Worm (Caenorhabditis elegans) whole organism, L4/young adult: ENCODE results near the gene T28H11.8.

ENCODE experiments used
- W03F9.2 ChIP-seq: fragments of 150-350 bp; optimal IDR thresholded peaks from 2 replicates; lab custom pipeline; 2014; ENCODE audit warnings: missing biosample characterization, missing genetic modification characterization
- him-1 ChIP-seq: sonication (generic microtip); optimal IDR thresholded peaks from 2 replicates; lab custom pipeline; 2016; ENCODE audit warnings: missing genotype, missing genetic modification reagents, missing genetic modification characterization, missing compliant biosample characterization

DNA sequence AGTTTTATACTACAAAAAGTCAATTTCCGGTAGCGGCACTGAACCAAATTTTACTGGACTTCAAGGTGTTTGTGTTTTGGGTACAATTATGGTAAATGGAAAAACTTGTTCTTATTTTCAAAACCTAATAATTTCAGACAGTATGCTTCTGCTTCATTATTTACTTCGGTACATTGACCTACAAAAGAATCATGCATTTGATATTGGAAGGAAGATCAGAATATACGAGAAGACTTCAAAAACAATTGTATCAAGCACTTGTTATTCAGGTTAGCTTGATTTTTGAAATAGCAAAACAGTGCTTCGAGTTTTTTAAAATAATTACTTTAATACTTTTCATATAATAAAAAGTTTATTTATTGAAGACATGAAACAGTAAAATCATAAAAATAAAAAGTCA is 27.3 kb downstream of the T28H11.8 start:
- TF ChIP-seq him-1 (tag; lab: Kevin White, UChicago) = no peak
- no peak for TF ChIP-seq W03F9.2 (tag; lab: Kevin White, UChicago)
